Worm (Caenorhabditis elegans): Measurements from ENCODE around the gene dlhd-1.

ce11 chrII:1217269-1217668 lies 45.3 kb upstream of the dlhd-1 start:
- TF ChIP-seq ets-7 (tag; optimal IDR thresholded peaks at IDR 0.05) (no peak), tbx-11 (GFP tag; IDR thresholded peaks at IDR 0.05) (no peak), tra-4 (tag; optimal IDR thresholded peaks at IDR 0.05) (no peak), hnd-1 (tag; optimal IDR thresholded peaks at IDR 0.05) (no peak), ama-1 (optimal IDR thresholded peaks at IDR 0.05) (no peak), F13C5.2 (tag; optimal IDR thresholded peaks at IDR 0.05) (no peak), sea-1 (GFP tag; conservative IDR thresholded peaks at IDR 0.05) (no peak), pes-1 (GFP tag; IDR thresholded peaks at IDR 0.05) (no peak), tbx-37 (GFP tag; conservative IDR thresholded peaks at IDR 0.05) (no peak), ceh-13 (GFP tag; optimal IDR thresholded peaks at IDR 0.05) (no peak), flt-1 (GFP tag; IDR thresholded peaks at IDR 0.05) (no peak), scrt-1 (GFP tag; IDR thresholded peaks at IDR 0.05) (no peak), B0310.2 (tag; optimal IDR thresholded peaks at IDR 0.05) (no peak), hmg-4 (GFP tag; optimal IDR thresholded peaks at IDR 0.05) (no peak)
